Fruit fly (Drosophila melanogaster) whole organism, prepupa: ENCODE results near the gene Pura.

ENCODE experiments used
- Blimp-1 ChIP-seq: fragments of 200-800 bp; sonication (Bioruptor generic); optimal IDR thresholded peaks from 3 replicates; lab custom pipeline; 2017; ENCODE audit warnings: missing biosample characterization, missing genetic modification characterization, mild to moderate bottlenecking, moderate library complexity, missing genetic modification reagents
- CG10631 ChIP-seq: fragments of 200-800 bp; sonication (Bioruptor generic); optimal IDR thresholded peaks from 2 replicates; lab custom pipeline; 2016; ENCODE audit warnings: missing biosample characterization, missing genetic modification characterization
- CG10669 ChIP-seq: fragments of 200-800 bp; sonication (Bioruptor generic); optimal IDR thresholded peaks from 3 replicates; lab custom pipeline; 2018; ENCODE audit warnings: missing biosample characterization, mild to moderate bottlenecking, missing genetic modification characterization, moderate library complexity
- CG15336 ChIP-seq: fragments of 200-800 bp; sonication (Bioruptor generic); IDR thresholded peaks from 2 replicates; pipeline ENCODE4 v1.3.6; 2022; ENCODE audit warnings: missing biosample characterization, missing genetic modification characterization
- CG32006 ChIP-seq: fragments of 200-800 bp; sonication (Bioruptor generic); optimal IDR thresholded peaks from 3 replicates; lab custom pipeline; 2017; ENCODE audit warnings: missing biosample characterization, mild to moderate bottlenecking, missing genetic modification characterization
- CG34406 ChIP-seq: fragments of 200-800 bp; sonication (Bioruptor generic); optimal IDR thresholded peaks from 3 replicates; lab custom pipeline; 2016; ENCODE audit warnings: missing biosample characterization, missing genetic modification characterization
- CG4318 ChIP-seq: fragments of 200-800 bp; sonication (Bioruptor generic); optimal IDR thresholded peaks from 3 replicates; lab custom pipeline; 2017; ENCODE audit warnings: missing biosample characterization, mild to moderate bottlenecking, missing genetic modification characterization
- CG6276 ChIP-seq: fragments of 200-800 bp; sonication (Bioruptor generic); optimal IDR thresholded peaks from 2 replicates; lab custom pipeline; 2017; ENCODE audit warnings: missing biosample characterization, mild to moderate bottlenecking, missing genetic modification characterization
- CG6792 ChIP-seq: fragments of 200-800 bp; sonication (Bioruptor generic); optimal IDR thresholded peaks from 3 replicates; lab custom pipeline; 2016; ENCODE audit warnings: missing biosample characterization, missing genetic modification characterization
- CG7368 ChIP-seq: fragments of 200-800 bp; sonication (Bioruptor generic); optimal IDR thresholded peaks from 3 replicates; lab custom pipeline; 2016; ENCODE audit warnings: missing biosample characterization, missing genetic modification characterization
- CG8119 ChIP-seq: fragments of 200-800 bp; sonication (Bioruptor generic); IDR thresholded peaks from 3 replicates; pipeline ENCODE4 v1.3.6; 2022; ENCODE audit warnings: missing biosample characterization, missing genetic modification characterization
- CG8632 ChIP-seq: fragments of 200-800 bp; sonication (Bioruptor generic); optimal IDR thresholded peaks from 3 replicates; lab custom pipeline; 2016; ENCODE audit warnings: missing biosample characterization, missing genetic modification characterization
- CG9139 ChIP-seq: fragments of 200-800 bp; sonication (Bioruptor generic); optimal IDR thresholded peaks from 3 replicates; lab custom pipeline; 2017; ENCODE audit warnings: missing biosample characterization, mild to moderate bottlenecking, missing genetic modification characterization
- Eip78C ChIP-seq: fragments of 200-800 bp; sonication (Bioruptor generic); peaks from one replicate; lab custom pipeline; 2016; ENCODE audit warnings: missing biosample characterization, missing genetic modification characterization
- Eip93F ChIP-seq: fragments of 200-800 bp; sonication (Bioruptor generic); optimal IDR thresholded peaks from 2 replicates; lab custom pipeline; 2016; ENCODE audit warnings: missing biosample characterization, mild to moderate bottlenecking, missing genetic modification characterization
- Ets96B ChIP-seq: fragments of 200-800 bp; optimal IDR thresholded peaks from 2 replicates; lab custom pipeline; 2019; ENCODE audit warnings: missing biosample characterization, mild to moderate bottlenecking, missing genetic modification characterization, moderate library complexity
- Gug ChIP-seq: fragments of 200-800 bp; sonication (Bioruptor generic); IDR thresholded peaks from 2 replicates; pipeline ENCODE4 v1.3.6; 2022; ENCODE audit warnings: missing biosample characterization, missing genetic modification characterization
- Hr38 ChIP-seq: sonication (Bioruptor generic); optimal IDR thresholded peaks from 2 replicates; lab custom pipeline; 2016; ENCODE audit warnings: missing biosample characterization, missing genetic modification characterization
- Hr39 ChIP-seq: fragments of 200-800 bp; sonication (Bioruptor generic); optimal IDR thresholded peaks from 2 replicates; lab custom pipeline; 2016; ENCODE audit warnings: missing biosample characterization, missing genetic modification characterization
- Hr4 ChIP-seq: fragments of 200-800 bp; sonication (Bioruptor generic); optimal IDR thresholded peaks from 3 replicates; lab custom pipeline; 2016; ENCODE audit warnings: missing biosample characterization, missing genetic modification characterization
- Lpt ChIP-seq: fragments of 200-800 bp; sonication (Bioruptor generic); optimal IDR thresholded peaks from 3 replicates; lab custom pipeline; 2016; ENCODE audit warnings: missing biosample characterization, missing genetic modification characterization
- Met ChIP-seq: fragments of 200-800 bp; sonication (Bioruptor generic); optimal IDR thresholded peaks from 3 replicates; lab custom pipeline; 2016; ENCODE audit warnings: missing biosample characterization, missing genetic modification characterization
- OdsH ChIP-seq: fragments of 200-800 bp; sonication (Bioruptor generic); optimal IDR thresholded peaks from 3 replicates; lab custom pipeline; 2016; ENCODE audit warnings: missing biosample characterization, missing genetic modification characterization
- Smox ChIP-seq: fragments of 200-800 bp; sonication (Bioruptor generic); optimal IDR thresholded peaks from 3 replicates; lab custom pipeline; 2016; ENCODE audit warnings: missing biosample characterization, missing genetic modification characterization
- Sox102F ChIP-seq: fragments of 200-800 bp; sonication (Bioruptor generic); optimal IDR thresholded peaks from 2 replicates; lab custom pipeline; 2016; ENCODE audit warnings: missing biosample characterization, mild to moderate bottlenecking, missing genetic modification characterization
- Sox15 ChIP-seq: fragments of 200-800 bp; sonication (Bioruptor generic); optimal IDR thresholded peaks from 3 replicates; lab custom pipeline; 2016; ENCODE audit warnings: missing biosample characterization, missing genetic modification characterization
- achi ChIP-seq: fragments of 200-800 bp; sonication (Bioruptor generic); optimal IDR thresholded peaks from 3 replicates; lab custom pipeline; 2016; ENCODE audit warnings: missing biosample characterization, missing genetic modification characterization
- acj6 ChIP-seq: fragments of 200-800 bp; sonication (Bioruptor generic); optimal IDR thresholded peaks from 3 replicates; lab custom pipeline; 2016; ENCODE audit warnings: missing biosample characterization, missing genetic modification characterization
- cyc ChIP-seq: fragments of 200-800 bp; sonication (Bioruptor generic); optimal IDR thresholded peaks from 3 replicates; lab custom pipeline; 2016; ENCODE audit warnings: missing biosample characterization, missing genetic modification characterization
- dac ChIP-seq: fragments of 200-800 bp; sonication (Bioruptor generic); optimal IDR thresholded peaks from 2 replicates; lab custom pipeline; 2017; ENCODE audit warnings: missing biosample characterization, mild to moderate bottlenecking, missing genetic modification characterization
- dsx ChIP-seq: fragments of 200-800 bp; optimal IDR thresholded peaks from 3 replicates; lab custom pipeline; 2019; ENCODE audit warnings: missing biosample characterization, mild to moderate bottlenecking, missing genetic modification characterization, moderate library complexity; ENCODE audit not compliant: poor library complexity, severe bottlenecking
- esn ChIP-seq: fragments of 200-800 bp; sonication (Bioruptor generic); optimal IDR thresholded peaks from 2 replicates; lab custom pipeline; 2016; ENCODE audit warnings: missing biosample characterization, mild to moderate bottlenecking, missing genetic modification characterization, moderate library complexity
- fd59A ChIP-seq: fragments of 200-800 bp; sonication (Bioruptor generic); optimal IDR thresholded peaks from 2 replicates; lab custom pipeline; 2017; ENCODE audit warnings: missing biosample characterization, mild to moderate bottlenecking, missing genetic modification characterization, missing genetic modification reagents
- fd85E ChIP-seq: fragments of 200-800 bp; sonication (Bioruptor generic); optimal IDR thresholded peaks from 3 replicates; lab custom pipeline; 2016; ENCODE audit warnings: missing biosample characterization, missing genetic modification characterization
- lz ChIP-seq: fragments of 200-800 bp; sonication (Bioruptor generic); optimal IDR thresholded peaks from 3 replicates; lab custom pipeline; 2016; ENCODE audit warnings: missing biosample characterization, missing genetic modification characterization
- salr ChIP-seq, 2 experiments: fragments of 200-800 bp; sonication (Bioruptor generic); optimal IDR thresholded peaks; 3 replicates each; lab custom pipeline; 2016 to 2018; ENCODE audit warnings: missing biosample characterization in 2 of 2, missing genetic modification characterization in 2 of 2, mild to moderate bottlenecking in 1 of 2
- ss ChIP-seq, 2 experiments: fragments of 200-800 bp; sonication (Bioruptor generic); optimal IDR thresholded peaks; 2 replicates in 1 of 2; 3 replicates in 1 of 2; lab custom pipeline; 2017 to 2018; ENCODE audit warnings: mild to moderate bottlenecking in 2 of 2, missing biosample characterization in 2 of 2, missing genetic modification characterization in 2 of 2, moderate library complexity in 1 of 2
- svp ChIP-seq: fragments of 200-800 bp; sonication (Bioruptor generic); peaks from one replicate; lab custom pipeline; 2016; ENCODE audit warnings: missing biosample characterization, missing genetic modification characterization
- topi ChIP-seq: fragments of 200-800 bp; sonication (Bioruptor generic); optimal IDR thresholded peaks from 3 replicates; lab custom pipeline; 2016; ENCODE audit warnings: missing biosample characterization, missing genetic modification characterization

Pura gene

DNA sequence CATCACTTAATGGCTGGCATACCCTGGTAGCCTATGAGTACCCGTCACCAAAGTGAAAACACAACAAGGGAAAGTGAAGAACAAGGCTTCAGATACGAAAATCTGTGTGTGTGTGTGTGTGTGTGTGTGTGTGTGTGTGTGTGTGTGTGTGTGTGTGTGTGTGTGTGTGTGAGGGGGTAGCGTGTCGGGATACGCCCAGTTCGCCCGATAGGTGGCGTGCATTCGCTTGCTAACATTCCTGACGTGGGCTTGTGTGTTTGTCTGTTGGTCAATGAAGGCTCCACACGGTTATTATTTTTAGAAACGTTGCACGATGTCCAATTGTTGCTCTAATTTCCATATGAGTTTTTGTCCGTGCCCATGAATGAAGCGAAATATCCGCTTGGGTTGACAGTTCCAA is 32.3 kb upstream of the Pura start:
- no peak for TF ChIP-seq CG6792 (GFP tag; lab: Kevin White, UChicago)
- TF ChIP-seq achi (GFP tag; lab: Kevin White, UChicago), result no peak
- no peak for TF ChIP-seq fd85E (GFP tag; lab: Kevin White, UChicago)
- no peak for TF ChIP-seq CG9139 (GFP tag; lab: Kevin White, UChicago)

DNA sequence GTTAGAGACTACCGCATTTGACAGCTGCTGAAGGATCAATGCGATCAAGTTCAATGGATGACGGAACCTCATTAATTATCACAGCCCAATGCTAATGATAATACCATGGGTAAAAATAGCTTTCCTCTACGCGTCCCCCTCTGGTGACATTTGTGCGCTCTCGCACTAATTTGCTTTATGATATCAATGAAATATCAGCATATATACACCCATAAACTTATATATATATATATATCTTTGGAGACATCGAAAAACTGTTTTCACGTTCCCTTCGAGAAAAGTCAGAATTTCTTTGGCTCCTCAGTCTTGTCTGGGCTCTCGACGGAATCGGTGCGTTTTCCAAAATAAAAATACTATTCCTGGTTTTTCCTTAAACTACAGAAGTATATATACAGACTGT is 30.6 kb upstream of the Pura start, which contains the start of gene frac:
Gene frac (plus strand): TSS at position 301 of the 400 bp plus-strand sequence.
- TF ChIP-seq Hr38 (GFP tag; lab: Kevin White, UChicago), result no peak
- no peak for TF ChIP-seq Blimp-1 (GFP tag; lab: Kevin White, UChicago)
- TF ChIP-seq Eip93F (GFP tag; lab: Kevin White, UChicago), result no peak
- no peak for TF ChIP-seq CG8119 (GFP tag; lab: Robert Waterston, UW)
- no peak for TF ChIP-seq cyc (GFP tag; lab: Kevin White, UChicago)
- no peak for TF ChIP-seq Sox102F (GFP tag; lab: Kevin White, UChicago)
- TF ChIP-seq Ets96B (tag; lab: Kevin White, UChicago), result no peak
- no peak for TF ChIP-seq Smox (GFP tag; lab: Kevin White, UChicago)
- no peak for TF ChIP-seq Met (GFP tag; lab: Kevin White, UChicago)
- no peak for TF ChIP-seq CG8632 (GFP tag; lab: Kevin White, UChicago)
- TF ChIP-seq lz (GFP tag; lab: Kevin White, UChicago), result no peak
- no peak for TF ChIP-seq salr (GFP tag; optimal IDR thresholded peaks at IDR 0.05; lab: Kevin White, UChicago)
- no peak for TF ChIP-seq Hr39 (GFP tag; lab: Kevin White, UChicago)
- no peak for TF ChIP-seq esn (GFP tag; lab: Kevin White, UChicago)
- TF ChIP-seq dsx (GFP tag; lab: Kevin White, UChicago), result no peak
- TF ChIP-seq dac (GFP tag; lab: Kevin White, UChicago), result no peak
- TF ChIP-seq fd59A, result no peak
- no peak for TF ChIP-seq Hr4 (GFP tag; lab: Kevin White, UChicago)
- TF ChIP-seq Gug, result no peak

DNA sequence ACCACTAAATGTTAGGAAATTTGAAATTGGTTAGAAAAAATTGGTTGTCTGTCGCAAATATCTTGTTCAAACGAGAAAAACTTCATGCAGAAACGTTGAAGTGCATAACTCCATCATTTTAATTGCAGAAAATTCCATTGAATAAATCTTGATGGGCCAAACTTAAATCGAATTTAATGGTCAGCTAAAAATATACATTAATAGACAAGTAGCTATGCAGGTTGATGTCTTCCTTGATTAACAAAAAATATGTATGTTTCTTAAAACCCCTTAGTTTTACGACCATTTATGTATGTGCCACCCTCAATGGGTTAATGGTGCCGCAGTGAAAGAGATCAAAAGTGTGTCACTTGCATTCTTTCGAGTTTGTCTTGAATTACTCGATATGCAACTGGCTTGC is 19.9 kb upstream of the Pura start:
- TF ChIP-seq CG34406 (peak; percentile 4), esn (GFP tag; lab: Kevin White, UChicago) (no peak), Sox15 (peak; percentile 3), CG10669 (GFP tag; lab: Kevin White, UChicago) (no peak), ss (GFP tag; optimal IDR thresholded peaks at IDR 0.05; lab: Kevin White, UChicago) (no peak), Eip78C (peak; percentile 65), Gug (no peak), topi (no peak), Lpt (GFP tag; lab: Kevin White, UChicago) (no peak), CG4318 (GFP tag; lab: Kevin White, UChicago) (no peak), CG15336 (GFP tag; lab: Robert Waterston, UW) (no peak), svp (GFP tag; lab: Kevin White, UChicago) (peak; percentile 77), CG10631 (GFP tag; lab: Kevin White, UChicago) (no peak), Smox (GFP tag; lab: Kevin White, UChicago) (peak; percentile 19), OdsH (GFP tag; lab: Kevin White, UChicago) (peak; percentile 7), CG7368 (GFP tag; lab: Kevin White, UChicago) (no peak), CG32006 (GFP tag; lab: Kevin White, UChicago) (peak; percentile 20), acj6 (GFP tag; lab: Kevin White, UChicago) (no peak), achi (GFP tag; lab: Kevin White, UChicago) (peak; percentile 1), CG6276 (GFP tag; lab: Kevin White, UChicago) (no peak)
- TF ChIP-seq, all 60 proteins: peak for 8
